Worm (Caenorhabditis elegans): ENCODE data around the gene Y1A5A.1.

Y1A5A.1 gene

DNA sequence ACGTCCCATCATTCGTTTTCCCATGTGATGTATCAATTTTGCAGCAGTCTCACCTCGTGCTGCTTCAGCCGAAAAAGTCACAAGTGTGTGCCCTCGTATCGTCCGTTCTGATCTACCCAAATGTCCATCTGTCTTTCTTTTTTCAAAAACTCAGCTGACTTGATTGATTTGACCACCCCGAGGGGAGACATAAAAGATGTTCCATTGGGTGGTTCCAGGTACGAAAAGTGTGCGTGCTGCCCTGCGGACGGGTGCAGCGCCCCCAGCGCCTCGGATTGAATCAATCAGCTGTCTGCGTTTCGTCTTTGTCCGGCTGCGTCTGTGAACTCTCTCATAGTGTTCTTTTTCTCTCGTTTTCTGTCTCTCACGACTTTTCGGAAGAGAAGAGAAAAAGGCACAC, 33.2 kb downstream of the Y1A5A.1 start (continued):
- TF ChIP-seq madf-8 (GFP tag; conservative IDR thresholded peaks at IDR 0.05): no peak
- TF ChIP-seq pbrm-1 (GFP tag; IDR thresholded peaks at IDR 0.05): peak; percentile 35; the same call in 1 of the 2 replicates

ce11 chrIII:3952058-3952457, 34.4 kb downstream of the Y1A5A.1 start:
- TF ChIP-seq let-607 (tag; optimal IDR thresholded peaks at IDR 0.05) (no peak), nhr-80 (tag; optimal IDR thresholded peaks at IDR 0.05) (peak; percentile 52)

ce11 chrIII:3935808-3936207, 50.7 kb downstream of the Y1A5A.1 start, which contains the start of gene npl-10:
Gene npl-10, minus strand, starts transcription at chrIII:3935908.
- TF ChIP-seq B0019.2 (GFP tag; conservative IDR thresholded peaks at IDR 0.05) (no peak), zfh-2 (GFP tag; conservative IDR thresholded peaks at IDR 0.05) (no peak), nfya-2 (GFP tag; IDR thresholded peaks at IDR 0.05) (no peak), mel-28 (tag; optimal IDR thresholded peaks at IDR 0.05; ENCODE audit: borderline replicate concordance) (no peak), mcd-1 (GFP tag; IDR thresholded peaks at IDR 0.05) (no peak), madf-10 (tag; optimal IDR thresholded peaks at IDR 0.05) (no peak), ceh-79 (tag; optimal IDR thresholded peaks at IDR 0.05) (no peak), F57A8.1 (GFP tag; optimal IDR thresholded peaks at IDR 0.05) (no peak)
